Worm (Caenorhabditis elegans): Measurements from ENCODE around the gene K09G1.2.

K09G1.2 gene

DNA sequence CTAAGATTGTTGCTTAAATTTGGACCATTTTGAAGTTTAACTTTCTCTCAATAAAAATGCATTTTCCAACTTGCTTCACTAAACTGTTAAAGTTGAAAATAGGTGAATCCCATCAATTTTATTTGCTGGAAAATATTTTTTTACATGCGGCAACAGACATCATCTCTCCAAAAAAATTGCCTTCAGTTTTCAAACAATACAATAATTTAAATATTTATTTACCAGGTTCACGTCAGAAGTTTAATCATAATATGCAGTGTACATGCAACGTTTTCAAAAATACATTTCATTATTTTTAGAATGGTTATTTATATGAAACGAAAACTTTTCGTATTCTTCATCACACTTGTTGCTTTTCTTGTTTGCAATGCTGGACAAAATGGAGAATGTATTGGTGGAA, 40.5 kb downstream of the K09G1.2 start, which contains the start of gene T06E4.5:
T06E4.5 (plus strand) TSS at position 301 of the 400 bp plus-strand sequence.
- TF ChIP-seq mml-1 (tag; optimal IDR thresholded peaks at IDR 0.05) (no peak), nhr-67 (tag; optimal IDR thresholded peaks at IDR 0.05) (no peak), nhr-25 (tag; optimal IDR thresholded peaks at IDR 0.05) (no peak), nhr-43 (tag; optimal IDR thresholded peaks at IDR 0.05; ENCODE audit: poor library complexity, severe bottlenecking) (no peak), ceh-82 (tag; optimal IDR thresholded peaks at IDR 0.05) (no peak)

DNA sequence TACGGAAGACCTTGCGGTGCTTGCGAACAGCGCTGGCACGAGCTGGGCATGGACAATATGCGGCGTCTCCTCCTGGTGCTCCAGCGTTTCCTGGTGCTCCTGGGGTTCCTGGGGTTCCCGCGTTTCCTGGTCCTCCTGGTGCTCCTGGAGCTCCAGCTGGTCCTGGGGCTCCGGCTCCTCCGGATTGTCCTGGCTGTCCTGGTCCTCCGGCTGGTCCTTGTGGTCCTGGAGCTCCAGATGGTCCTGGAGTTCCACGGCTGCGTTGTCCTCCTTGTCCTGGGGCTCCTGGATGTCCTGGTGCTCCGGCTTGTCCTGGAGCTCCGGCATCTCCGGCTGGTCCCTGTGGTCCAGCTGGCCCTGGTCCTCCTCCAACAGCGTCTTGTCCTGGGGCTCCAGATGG, 41.9 kb downstream of the K09G1.2 start:
- no peak for TF ChIP-seq ceh-16 (tag; optimal IDR thresholded peaks at IDR 0.05)
- no peak for TF ChIP-seq fkh-2 (tag; optimal IDR thresholded peaks at IDR 0.05)
- TF ChIP-seq nhr-43 (tag; optimal IDR thresholded peaks at IDR 0.05; ENCODE audit: poor library complexity, severe bottlenecking) = no peak
- TF ChIP-seq egl-27 (tag; optimal IDR thresholded peaks at IDR 0.05) = no peak
- no peak for TF ChIP-seq nhr-76 (tag; optimal IDR thresholded peaks at IDR 0.05)
- TF ChIP-seq elt-2 (tag; optimal IDR thresholded peaks at IDR 0.05) = no peak
- no peak for TF ChIP-seq fos-1 (tag; optimal IDR thresholded peaks at IDR 0.05)
- no peak for TF ChIP-seq eor-1 (tag; optimal IDR thresholded peaks at IDR 0.05)
- TF ChIP-seq nhr-12 (tag; optimal IDR thresholded peaks at IDR 0.05) = no peak
- TF ChIP-seq nfya-1 (tag; optimal IDR thresholded peaks at IDR 0.05; ENCODE audit: insufficient read depth) = no peak
- TF ChIP-seq nhr-25 (tag; optimal IDR thresholded peaks at IDR 0.05) = no peak
- no peak for TF ChIP-seq lin-39 (tag; optimal IDR thresholded peaks at IDR 0.05)
- TF ChIP-seq jun-1 (tag; optimal IDR thresholded peaks at IDR 0.05) = no peak
- no peak for TF ChIP-seq elt-3 (tag; optimal IDR thresholded peaks at IDR 0.05)
- TF ChIP-seq nhr-67 (tag; optimal IDR thresholded peaks at IDR 0.05) = no peak
- TF ChIP-seq mdl-1 (tag; optimal IDR thresholded peaks at IDR 0.05) = no peak
- no peak for TF ChIP-seq egl-5 (tag; optimal IDR thresholded peaks at IDR 0.05)

DNA sequence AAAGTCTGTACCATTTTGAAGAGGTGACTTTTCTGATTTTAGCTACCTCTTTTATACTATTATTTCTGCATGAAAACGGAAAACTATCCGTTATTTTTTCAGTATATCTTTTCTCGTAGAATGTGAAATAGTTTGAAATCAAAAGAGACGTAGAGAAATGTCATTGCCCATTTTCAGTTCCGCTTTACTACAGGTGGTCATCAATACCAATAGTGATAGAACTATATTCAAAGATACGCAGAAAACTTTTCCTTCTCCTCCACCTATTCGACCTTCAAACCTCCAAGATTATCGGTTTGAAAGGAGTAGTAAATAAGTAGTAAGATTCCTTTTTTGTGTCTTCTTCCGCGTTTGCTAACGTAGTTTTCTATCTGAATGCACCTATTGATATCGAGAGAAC, 42.9 kb downstream of the K09G1.2 start, which contains the start of gene col-147:
col-147 (minus strand) TSS at position 26 of the 400 bp plus-strand sequence.
- TF ChIP-seq nhr-25 (tag; optimal IDR thresholded peaks at IDR 0.05) (peak; percentile 39), nhr-23 (tag; optimal IDR thresholded peaks at IDR 0.05) (peak; percentile 44), ceh-16 (tag; optimal IDR thresholded peaks at IDR 0.05) (no peak)

Data from whole organism, L3 larva.